Worm (Caenorhabditis elegans) whole organism, young adult: ENCODE data around the gene plc-2.

ENCODE experiments used
- B0261.1 ChIP-seq: sonication (generic microtip); optimal IDR thresholded peaks from 2 replicates; lab custom pipeline; 2016; ENCODE audit warnings: mild to moderate bottlenecking, missing genetic modification characterization, moderate library complexity, missing compliant biosample characterization
- F39B2.1 ChIP-seq: fragments of 200-800 bp; sonication (Bioruptor generic); IDR thresholded peaks from 2 replicates; pipeline ENCODE4 v1.3.6; 2022; ENCODE audit warnings: missing genetic modification reagents, missing genetic modification characterization, missing compliant biosample characterization
- Y67H2A.10 ChIP-seq: fragments of 200-800 bp; sonication (Bioruptor generic); conservative IDR thresholded peaks from 2 replicates; pipeline ENCODE4 v1.3.6; 2022; ENCODE audit warnings: missing genetic modification reagents, missing genetic modification characterization, missing compliant biosample characterization
- ama-1 ChIP-seq, 3 experiments: fragments of 150-350 bp in 1 of 3; sonication (generic microtip) in 2 of 3; optimal IDR thresholded peaks; 2 replicates each; lab custom pipeline; 2014 to 2018; ENCODE audit warnings: missing biosample characterization in 2 of 3, missing genetic modification characterization in 2 of 3, missing genetic modification reagents in 2 of 3
- cebp-2 ChIP-seq: fragments of 200-800 bp; sonication (Bioruptor generic); IDR thresholded peaks from 2 replicates; pipeline ENCODE4 v1.3.6; 2022; ENCODE audit warnings: missing genetic modification characterization, missing compliant biosample characterization
- gei-17 ChIP-seq: fragments of 200-800 bp; sonication (Bioruptor generic); optimal IDR thresholded peaks from 2 replicates; lab custom pipeline; 2018; ENCODE audit warnings: mild to moderate bottlenecking, missing genetic modification characterization, missing compliant biosample characterization
- hrde-1 ChIP-seq: sonication (generic microtip); optimal IDR thresholded peaks from 2 replicates; lab custom pipeline; 2016; ENCODE audit warnings: missing genetic modification characterization, mild to moderate bottlenecking, missing compliant biosample characterization, moderate library complexity, missing genotype, missing genetic modification reagents, borderline replicate concordance
- nfya-1 ChIP-seq: sonication (generic microtip); optimal IDR thresholded peaks from 2 replicates; lab custom pipeline; 2017; ENCODE audit warnings: antibody characterized with exemption, missing compliant biosample characterization, missing genetic modification characterization, borderline replicate concordance; ENCODE audit not compliant: insufficient read depth
- nfyb-1 ChIP-seq: fragments of 200-800 bp; sonication (Bioruptor generic); IDR thresholded peaks from 2 replicates; pipeline ENCODE4 v1.3.6; 2022; ENCODE audit warnings: missing genetic modification reagents, missing genetic modification characterization, missing compliant biosample characterization
- nhr-27 ChIP-seq: fragments of 200-800 bp; sonication (Bioruptor generic); optimal IDR thresholded peaks from 2 replicates; lab custom pipeline; 2018; ENCODE audit warnings: mild to moderate bottlenecking, missing genetic modification characterization, moderate library complexity, missing compliant biosample characterization
- nhr-90 ChIP-seq: sonication (generic microtip); optimal IDR thresholded peaks from 2 replicates; lab custom pipeline; 2016; ENCODE audit warnings: missing genotype, mild to moderate bottlenecking, missing genetic modification characterization, missing compliant biosample characterization
- pha-4 ChIP-seq: fragments of 150-350 bp; sonication (generic microtip); optimal IDR thresholded peaks from 2 replicates; lab custom pipeline; 2014; ENCODE audit warnings: missing biosample characterization, missing genetic modification reagents, missing genetic modification characterization
- unc-62 ChIP-seq: fragments of 150-350 bp; optimal IDR thresholded peaks from 2 replicates; lab custom pipeline; 2014; ENCODE audit warnings: missing biosample characterization, missing genetic modification reagents, missing genetic modification characterization
- zfh-2 ChIP-seq: fragments of 200-800 bp; sonication (Bioruptor generic); conservative IDR thresholded peaks from 2 replicates; pipeline ENCODE4 v1.3.6; 2022; ENCODE audit warnings: missing genetic modification reagents, missing genetic modification characterization, missing compliant biosample characterization

DNA sequence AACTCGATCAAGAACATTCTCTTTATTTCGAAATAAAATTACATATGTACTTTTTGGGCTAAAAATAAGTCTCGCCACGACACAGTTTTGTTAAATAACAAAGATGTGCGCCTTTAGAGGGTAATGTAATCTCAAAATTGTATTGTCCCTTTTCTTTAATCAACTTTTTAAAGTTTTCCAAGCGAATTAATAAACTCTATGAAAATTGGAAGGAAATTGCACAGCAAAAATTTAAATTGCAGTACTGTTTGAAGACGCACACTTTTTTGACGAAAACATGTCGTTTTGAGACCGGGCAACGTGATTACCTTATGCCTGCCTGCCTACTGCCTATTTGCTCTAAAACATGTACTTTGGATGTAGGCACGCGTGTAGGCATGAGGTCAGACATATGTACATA lies 401 bp upstream of the plc-2 start:
- TF ChIP-seq F39B2.1 (no peak), pha-4 (tag; lab: Kevin White, UChicago) (no peak), B0261.1 (tag; lab: Kevin White, UChicago) (no peak), nfya-1 (tag; lab: Kevin White, UChicago) (no peak), nhr-27 (tag; lab: Kevin White, UChicago) (no peak), unc-62 (GFP tag; lab: Kevin White, UChicago) (no peak), nhr-90 (tag; lab: Kevin White, UChicago) (no peak), gei-17 (GFP tag; lab: Kevin White, UChicago) (no peak), zfh-2 (no peak), cebp-2 (GFP tag; lab: Robert Waterston, UW) (no peak), Y67H2A.10 (GFP tag; lab: Robert Waterston, UW) (no peak), nfyb-1 (GFP tag; lab: Robert Waterston, UW) (no peak), hrde-1 (no peak), ama-1 (optimal IDR thresholded peaks at IDR 0.05; lab: Kevin White, UChicago) (no peak), ama-1 (GFP tag; optimal IDR thresholded peaks at IDR 0.05; lab: Kevin White, UChicago) (no peak)
